Worm (Caenorhabditis elegans) whole organism, young adult: Measurements from ENCODE around the gene spo-11.
A peak's percentile ranks its signal among the peaks of the same experiment; 100 is the strongest.

Source experiments
- B0019.2 ChIP-seq: fragments of 200-800 bp; sonication (Bioruptor generic); conservative IDR thresholded peaks from 2 replicates; pipeline ENCODE4 v1.3.6; 2022; ENCODE audit warnings: missing genetic modification reagents, missing genetic modification characterization, missing compliant biosample characterization
- C17E4.6 ChIP-seq: fragments of 200-800 bp; sonication (Bioruptor generic); IDR thresholded peaks from 2 replicates; pipeline ENCODE4 v1.3.6; 2022; ENCODE audit warnings: missing genetic modification reagents, missing genetic modification characterization, missing compliant biosample characterization
- F57A8.1 ChIP-seq: fragments of 200-800 bp; sonication (Bioruptor generic); optimal IDR thresholded peaks from 2 replicates; lab custom pipeline; 2018; ENCODE audit warnings: mild to moderate bottlenecking, missing genetic modification characterization, moderate library complexity, missing compliant biosample characterization
- Y53F4B.3 ChIP-seq: fragments of 200-800 bp; sonication (Bioruptor generic); IDR thresholded peaks from 2 replicates; pipeline ENCODE4 v1.3.6; 2022; ENCODE audit warnings: missing genetic modification reagents, missing genetic modification characterization, missing compliant biosample characterization
- Y53G8AR.9 ChIP-seq: fragments of 200-800 bp; sonication (Bioruptor generic); conservative IDR thresholded peaks from 2 replicates; pipeline ENCODE4 v1.3.6; 2022; ENCODE audit warnings: missing genetic modification reagents, missing genetic modification characterization, missing compliant biosample characterization
- Y67H2A.10 ChIP-seq: fragments of 200-800 bp; sonication (Bioruptor generic); conservative IDR thresholded peaks from 2 replicates; pipeline ENCODE4 v1.3.6; 2022; ENCODE audit warnings: missing genetic modification reagents, missing genetic modification characterization, missing compliant biosample characterization
- akir-1 ChIP-seq: fragments of 200-800 bp; sonication (Bioruptor generic); optimal IDR thresholded peaks from 2 replicates; lab custom pipeline; 2018; ENCODE audit warnings: mild to moderate bottlenecking, missing genetic modification characterization, moderate library complexity, missing compliant biosample characterization
- ama-1 ChIP-seq, 3 experiments: fragments of 150-350 bp in 1 of 3; sonication (generic microtip) in 2 of 3; optimal IDR thresholded peaks; 2 replicates each; lab custom pipeline; 2014 to 2018; ENCODE audit warnings: missing biosample characterization in 2 of 3, missing genetic modification characterization in 2 of 3, missing genetic modification reagents in 2 of 3
- aptf-2 ChIP-seq: fragments of 200-800 bp; sonication (Bioruptor generic); conservative IDR thresholded peaks from 2 replicates; pipeline ENCODE4 v1.3.6; 2022; ENCODE audit warnings: missing genetic modification reagents, missing genetic modification characterization, missing compliant biosample characterization
- bed-1 ChIP-seq: fragments of 200-800 bp; sonication (Bioruptor generic); IDR thresholded peaks from 2 replicates; pipeline ENCODE4 v1.3.6; 2022; ENCODE audit warnings: missing genetic modification reagents, missing genetic modification characterization, missing compliant biosample characterization
- bed-2 ChIP-seq: fragments of 200-800 bp; sonication (Bioruptor generic); IDR thresholded peaks from 2 replicates; pipeline ENCODE4 v1.3.6; 2022; ENCODE audit warnings: missing genetic modification reagents, missing genetic modification characterization, missing compliant biosample characterization
- cebp-1 ChIP-seq, 2 experiments: fragments of 200-800 bp in 1 of 2; sonication (Bioruptor generic) in 1 of 2; sonication (generic microtip) in 1 of 2; IDR thresholded peaks in 1 of 2; optimal IDR thresholded peaks in 1 of 2; 2 replicates each; pipeline versions ENCODE4 v1.3.6 to Lab custom; 2017 to 2022; ENCODE audit warnings: missing compliant biosample characterization in 2 of 2, missing genetic modification characterization in 2 of 2, mild to moderate bottlenecking in 1 of 2, missing genetic modification reagents in 1 of 2, moderate library complexity in 1 of 2
- ceh-100 ChIP-seq: fragments of 200-800 bp; sonication (Bioruptor generic); IDR thresholded peaks from 2 replicates; pipeline ENCODE4 v1.3.6; 2022; ENCODE audit warnings: missing genetic modification reagents, missing genetic modification characterization, missing compliant biosample characterization
- chd-7 ChIP-seq: sonication (generic microtip); optimal IDR thresholded peaks from 2 replicates; lab custom pipeline; 2016; ENCODE audit warnings: mild to moderate bottlenecking, missing genetic modification characterization, moderate library complexity, missing compliant biosample characterization
- die-1 ChIP-seq: sonication (generic microtip); optimal IDR thresholded peaks from 2 replicates; lab custom pipeline; 2016; ENCODE audit warnings: missing genotype, mild to moderate bottlenecking, missing genetic modification characterization, missing compliant biosample characterization
- dox-1 ChIP-seq: fragments of 200-800 bp; sonication (Bioruptor generic); IDR thresholded peaks from 2 replicates; pipeline ENCODE4 v1.3.6; 2022; ENCODE audit warnings: missing genetic modification reagents, missing genetic modification characterization, missing compliant biosample characterization
- dpff-1 ChIP-seq: sonication (generic microtip); optimal IDR thresholded peaks from 2 replicates; lab custom pipeline; 2017; ENCODE audit warnings: mild to moderate bottlenecking, missing genetic modification characterization, missing compliant biosample characterization
- egl-18 ChIP-seq: fragments of 200-800 bp; sonication (Bioruptor generic); IDR thresholded peaks from 2 replicates; pipeline ENCODE4 v1.3.6; 2022; ENCODE audit warnings: missing genetic modification reagents, missing genetic modification characterization, missing compliant biosample characterization
- egrh-3 ChIP-seq: fragments of 200-800 bp; sonication (Bioruptor generic); IDR thresholded peaks from 2 replicates; pipeline ENCODE4 v1.3.6; 2022; ENCODE audit warnings: missing genetic modification reagents, missing genetic modification characterization, missing compliant biosample characterization
- gei-17 ChIP-seq: fragments of 200-800 bp; sonication (Bioruptor generic); optimal IDR thresholded peaks from 2 replicates; lab custom pipeline; 2018; ENCODE audit warnings: mild to moderate bottlenecking, missing genetic modification characterization, missing compliant biosample characterization
- hlh-12 ChIP-seq: sonication (generic microtip); optimal IDR thresholded peaks from 2 replicates; lab custom pipeline; 2016; ENCODE audit warnings: missing genetic modification characterization, missing compliant biosample characterization
- hmg-1.2 ChIP-seq: fragments of 200-800 bp; sonication (Bioruptor generic); IDR thresholded peaks from 2 replicates; pipeline ENCODE4 v1.3.6; 2022; ENCODE audit warnings: missing genetic modification reagents, missing genetic modification characterization, missing compliant biosample characterization
- hsf-1 ChIP-seq: fragments of 200-800 bp; sonication (Bioruptor generic); IDR thresholded peaks from 2 replicates; pipeline ENCODE4 v1.3.6; 2022; ENCODE audit warnings: missing genetic modification reagents, missing genetic modification characterization, missing compliant biosample characterization
- lag-1 ChIP-seq: fragments of 200-800 bp; sonication (Bioruptor generic); IDR thresholded peaks from 2 replicates; pipeline ENCODE4 v1.3.6; 2022; ENCODE audit warnings: missing genetic modification reagents, missing genetic modification characterization, missing compliant biosample characterization
- let-607 ChIP-seq, 2 experiments: fragments of 200-800 bp in 1 of 2; sonication (Bioruptor generic) in 1 of 2; sonication (generic microtip) in 1 of 2; optimal IDR thresholded peaks; 2 replicates each; lab custom pipeline; 2016 to 2018; ENCODE audit warnings: mild to moderate bottlenecking in 2 of 2, missing compliant biosample characterization in 2 of 2, missing genetic modification characterization in 2 of 2, moderate library complexity in 2 of 2, missing genotype in 1 of 2
- lin-35 ChIP-seq, 3 experiments: fragments of 150-350 bp in 2 of 3; sonication (generic microtip) in 1 of 3; optimal IDR thresholded peaks; 2 replicates each; lab custom pipeline; 2014 to 2018; ENCODE audit warnings: missing biosample characterization in 3 of 3, missing genetic modification characterization in 3 of 3, missing genetic modification reagents in 3 of 3
- lin-40 ChIP-seq: sonication (generic microtip); optimal IDR thresholded peaks from 2 replicates; lab custom pipeline; 2016; ENCODE audit warnings: missing genetic modification characterization, mild to moderate bottlenecking, missing compliant biosample characterization, missing genotype, missing genetic modification reagents
- lsy-27 ChIP-seq: sonication (generic microtip); optimal IDR thresholded peaks from 2 replicates; lab custom pipeline; 2017; ENCODE audit warnings: missing genetic modification characterization, mild to moderate bottlenecking, missing compliant biosample characterization, antibody characterized with exemption, missing genotype, borderline replicate concordance; ENCODE audit not compliant: insufficient read depth
- mcd-1 ChIP-seq: fragments of 200-800 bp; sonication (Bioruptor generic); IDR thresholded peaks from 2 replicates; pipeline ENCODE4 v1.3.6; 2022; ENCODE audit warnings: missing genetic modification reagents, missing genetic modification characterization, missing compliant biosample characterization
- mel-28 ChIP-seq: sonication (generic microtip); optimal IDR thresholded peaks from 2 replicates; lab custom pipeline; 2016; ENCODE audit warnings: borderline replicate concordance, mild to moderate bottlenecking, missing genetic modification characterization, missing compliant biosample characterization
- nfya-1 ChIP-seq: sonication (generic microtip); optimal IDR thresholded peaks from 2 replicates; lab custom pipeline; 2017; ENCODE audit warnings: antibody characterized with exemption, missing compliant biosample characterization, missing genetic modification characterization, borderline replicate concordance; ENCODE audit not compliant: insufficient read depth
- nfyb-1 ChIP-seq: fragments of 200-800 bp; sonication (Bioruptor generic); IDR thresholded peaks from 2 replicates; pipeline ENCODE4 v1.3.6; 2022; ENCODE audit warnings: missing genetic modification reagents, missing genetic modification characterization, missing compliant biosample characterization
- rec-8 ChIP-seq, 2 experiments: sonication (generic microtip); optimal IDR thresholded peaks; 2 replicates each; lab custom pipeline; 2016; ENCODE audit warnings: mild to moderate bottlenecking in 2 of 2, missing genetic modification characterization in 2 of 2, missing genetic modification reagents in 2 of 2, missing genotype in 2 of 2, missing biosample characterization in 1 of 2, missing compliant biosample characterization in 1 of 2, moderate library complexity in 1 of 2
- repo-1 ChIP-seq: sonication (generic microtip); optimal IDR thresholded peaks from 2 replicates; lab custom pipeline; 2017; ENCODE audit warnings: mild to moderate bottlenecking, missing genetic modification characterization, missing compliant biosample characterization
- somi-1 ChIP-seq: fragments of 200-800 bp; sonication (Bioruptor generic); optimal IDR thresholded peaks from 2 replicates; lab custom pipeline; 2018; ENCODE audit warnings: mild to moderate bottlenecking, missing genetic modification characterization, missing compliant biosample characterization
- ztf-25 ChIP-seq: fragments of 200-800 bp; sonication (Bioruptor generic); IDR thresholded peaks from 2 replicates; pipeline ENCODE4 v1.3.6; 2022; ENCODE audit warnings: missing genetic modification reagents, missing genetic modification characterization, missing compliant biosample characterization

Gene spo-11

DNA sequence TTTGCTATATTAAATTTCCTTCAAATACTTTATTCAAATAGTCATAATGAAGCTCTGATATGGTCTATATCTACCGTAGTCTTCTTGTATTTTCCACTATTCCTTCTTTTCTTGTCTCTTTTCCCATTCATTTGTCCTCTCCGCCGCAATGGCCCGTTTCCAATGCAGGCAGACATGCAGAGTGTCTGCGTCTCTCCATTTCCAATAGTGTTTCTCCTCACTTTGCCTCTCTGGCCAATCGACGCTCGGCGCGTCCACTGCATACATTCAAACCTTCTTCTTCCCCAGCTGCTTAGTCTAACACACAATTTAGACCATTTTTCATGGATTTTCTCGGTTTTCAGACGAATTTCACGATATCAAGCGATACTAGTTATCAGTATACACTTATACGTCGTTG is 538 bp upstream of the spo-11 start:
- TF ChIP-seq bed-1 (GFP tag; lab: Robert Waterston, UW) = no peak
- no peak; the same call in 1 of the 2 replicates for TF ChIP-seq dox-1
- no peak for TF ChIP-seq somi-1
- TF ChIP-seq ama-1 (optimal IDR thresholded peaks at IDR 0.05; lab: Kevin White, UChicago) = no peak
- TF ChIP-seq ama-1 (GFP tag; optimal IDR thresholded peaks at IDR 0.05; lab: Kevin White, UChicago) = no peak
- no peak for TF ChIP-seq gei-17
- TF ChIP-seq B0019.2 (GFP tag; lab: Robert Waterston, UW) = no peak
- TF ChIP-seq Y53F4B.3 (GFP tag; lab: Robert Waterston, UW) = no peak
- peak in 1 of 2 experiments; percentile 48 for TF ChIP-seq let-607 (tag; optimal IDR thresholded peaks at IDR 0.05; lab: Kevin White, UChicago)
- TF ChIP-seq repo-1 (tag; lab: Kevin White, UChicago) = no peak
- no peak for TF ChIP-seq bed-2 (GFP tag; lab: Robert Waterston, UW)
- TF ChIP-seq lin-35 (GFP tag; optimal IDR thresholded peaks at IDR 0.05; lab: Kevin White, UChicago) = no peak
- no peak for TF ChIP-seq egrh-3 (GFP tag; lab: Robert Waterston, UW)
- no peak for TF ChIP-seq die-1 (tag; lab: Kevin White, UChicago)
- TF ChIP-seq lin-40 (tag; lab: Kevin White, UChicago) = no peak
- no peak for TF ChIP-seq Y67H2A.10 (GFP tag; lab: Robert Waterston, UW)
- no peak for TF ChIP-seq ceh-100
- TF ChIP-seq F57A8.1 = no peak
- TF ChIP-seq mel-28 (tag; lab: Kevin White, UChicago) = no peak
- no peak for TF ChIP-seq ztf-25 (GFP tag; lab: Robert Waterston, UW)
- no peak for TF ChIP-seq nfya-1 (tag; lab: Kevin White, UChicago)
- TF ChIP-seq hsf-1 (GFP tag; lab: Robert Waterston, UW) = no peak
- TF ChIP-seq Y53G8AR.9 (GFP tag; lab: Robert Waterston, UW) = no peak
- no peak for TF ChIP-seq chd-7 (tag; lab: Kevin White, UChicago)
- peak; percentile 100 for TF ChIP-seq hmg-1.2 (GFP tag; lab: Robert Waterston, UW)
- TF ChIP-seq lsy-27 = no peak
- no peak for TF ChIP-seq lag-1 (GFP tag; lab: Robert Waterston, UW)
- TF ChIP-seq hlh-12 (tag; lab: Kevin White, UChicago) = no peak
- TF ChIP-seq aptf-2 (GFP tag; lab: Robert Waterston, UW) = no peak
- no peak for TF ChIP-seq rec-8 (tag; optimal IDR thresholded peaks at IDR 0.05; lab: Kevin White, UChicago)
- TF ChIP-seq egl-18 (GFP tag; lab: Robert Waterston, UW) = no peak
- no peak for TF ChIP-seq dpff-1
- TF ChIP-seq cebp-1 (GFP tag; IDR thresholded peaks at IDR 0.05; lab: Robert Waterston, UW) = no peak
- TF ChIP-seq cebp-1 (tag; optimal IDR thresholded peaks at IDR 0.05; lab: Kevin White, UChicago) = peak; percentile 31
- no peak for TF ChIP-seq mcd-1
- TF ChIP-seq C17E4.6 = no peak
- peak; percentile 95 for TF ChIP-seq nfyb-1 (GFP tag; lab: Robert Waterston, UW)

ce11 chrIV:11119972-11120562 is 4.6 kb downstream of the spo-11 start:
- TF ChIP-seq ama-1 (optimal IDR thresholded peaks at IDR 0.05; lab: Kevin White, UChicago) = peak; percentile 5
- TF ChIP-seq ama-1 (GFP tag; optimal IDR thresholded peaks at IDR 0.05; lab: Kevin White, UChicago) = no peak
- no peak for TF ChIP-seq akir-1 (GFP tag; lab: Kevin White, UChicago)
- TF ChIP-seq, all 124 proteins: peak for 1
